Worm (Caenorhabditis elegans) whole organism, L3 larva: Measurements from ENCODE around the gene sec-31.
A peak's percentile ranks its signal among the peaks of the same experiment; 100 is the strongest.
"Not testable (repeated sequence)": the region's sequence is repeated elsewhere in the genome, so short reads cannot be mapped to it uniquely, and the experiment has no call there.

Source experiments
- R02D3.7 ChIP-seq: fragments of 150-350 bp; optimal IDR thresholded peaks from 2 replicates; lab custom pipeline; 2014; ENCODE audit warnings: missing biosample characterization, missing genetic modification characterization
- ZK546.5 ChIP-seq: sonication (generic microtip); optimal IDR thresholded peaks from 2 replicates; lab custom pipeline; 2017; ENCODE audit warnings: missing biosample characterization, missing genetic modification characterization
- ama-1 ChIP-seq: fragments of 150-350 bp; optimal IDR thresholded peaks from 2 replicates; lab custom pipeline; 2018
- ceh-16 ChIP-seq: sonication (generic microtip); optimal IDR thresholded peaks from 2 replicates; lab custom pipeline; 2017; ENCODE audit warnings: missing biosample characterization, missing genetic modification characterization
- ceh-82 ChIP-seq: fragments of 150-350 bp; optimal IDR thresholded peaks from 2 replicates; lab custom pipeline; 2014; ENCODE audit warnings: missing biosample characterization, missing genetic modification characterization
- daf-12 ChIP-seq: fragments of 150-350 bp; optimal IDR thresholded peaks from 2 replicates; lab custom pipeline; 2014; ENCODE audit warnings: missing biosample characterization, missing genetic modification reagents, missing genetic modification characterization
- egl-5 ChIP-seq: fragments of 150-350 bp; optimal IDR thresholded peaks from 2 replicates; lab custom pipeline; 2017; ENCODE audit warnings: missing biosample characterization, missing genetic modification reagents, missing genetic modification characterization, inconsistent platforms
- elt-2 ChIP-seq: sonication (generic microtip); optimal IDR thresholded peaks from 2 replicates; lab custom pipeline; 2016; ENCODE audit warnings: missing genetic modification reagents, mild to moderate bottlenecking, missing genetic modification characterization, missing compliant biosample characterization
- fkh-10 ChIP-seq: sonication (generic microtip); optimal IDR thresholded peaks from 2 replicates; lab custom pipeline; 2017; ENCODE audit warnings: missing biosample characterization, missing genetic modification reagents, missing genetic modification characterization
- fkh-2 ChIP-seq: fragments of 150-350 bp; optimal IDR thresholded peaks from 2 replicates; lab custom pipeline; 2014; ENCODE audit warnings: missing biosample characterization, missing genetic modification reagents, missing genetic modification characterization
- fos-1 ChIP-seq: fragments of 150-350 bp; optimal IDR thresholded peaks from 2 replicates; lab custom pipeline; 2014; ENCODE audit warnings: missing biosample characterization, missing genetic modification characterization
- hmg-11 ChIP-seq: sonication (generic microtip); optimal IDR thresholded peaks from 2 replicates; lab custom pipeline; 2016; ENCODE audit warnings: missing genetic modification characterization, missing compliant biosample characterization
- jun-1 ChIP-seq: fragments of 150-350 bp; optimal IDR thresholded peaks from 2 replicates; lab custom pipeline; 2014; ENCODE audit warnings: missing biosample characterization, missing genetic modification reagents, missing genetic modification characterization
- lin-39 ChIP-seq: fragments of 150-350 bp; optimal IDR thresholded peaks from 2 replicates; lab custom pipeline; 2018; ENCODE audit warnings: missing biosample characterization, missing genetic modification reagents, missing genetic modification characterization
- lsy-12 ChIP-seq: sonication (generic microtip); optimal IDR thresholded peaks from 2 replicates; lab custom pipeline; 2016; ENCODE audit warnings: mild to moderate bottlenecking, missing genetic modification characterization, missing compliant biosample characterization
- mdl-1 ChIP-seq: fragments of 150-350 bp; optimal IDR thresholded peaks from 2 replicates; lab custom pipeline; 2014; ENCODE audit warnings: missing biosample characterization, missing genetic modification characterization
- nhr-11 ChIP-seq: fragments of 150-350 bp; optimal IDR thresholded peaks from 2 replicates; lab custom pipeline; 2014; ENCODE audit warnings: missing biosample characterization, missing genetic modification characterization
- nhr-23 ChIP-seq: fragments of 150-350 bp; optimal IDR thresholded peaks from 2 replicates; lab custom pipeline; 2014; ENCODE audit warnings: missing biosample characterization, missing genetic modification reagents, missing genetic modification characterization
- nhr-237 ChIP-seq: fragments of 150-350 bp; optimal IDR thresholded peaks from 2 replicates; lab custom pipeline; 2014; ENCODE audit warnings: missing biosample characterization, missing genetic modification characterization
- nhr-25 ChIP-seq: sonication (generic microtip); optimal IDR thresholded peaks from 2 replicates; lab custom pipeline; 2017; ENCODE audit warnings: missing biosample characterization, missing genetic modification characterization
- nhr-28 ChIP-seq: fragments of 150-350 bp; optimal IDR thresholded peaks from 2 replicates; lab custom pipeline; 2014; ENCODE audit warnings: missing biosample characterization, missing genetic modification characterization
- nhr-43 ChIP-seq: sonication (generic microtip); optimal IDR thresholded peaks from 2 replicates; lab custom pipeline; 2016; ENCODE audit warnings: mild to moderate bottlenecking, missing genetic modification characterization, missing compliant biosample characterization; ENCODE audit not compliant: poor library complexity, severe bottlenecking
- nhr-76 ChIP-seq: fragments of 150-350 bp; sonication (generic microtip); optimal IDR thresholded peaks from 5 replicates; lab custom pipeline; 2014; ENCODE audit warnings: missing biosample characterization, missing genetic modification characterization
- pha-4 ChIP-seq: fragments of 150-350 bp; optimal IDR thresholded peaks from 2 replicates; lab custom pipeline; 2014; ENCODE audit warnings: missing biosample characterization, missing genetic modification reagents, missing genetic modification characterization
- pqm-1 ChIP-seq: fragments of 150-350 bp; optimal IDR thresholded peaks from 2 replicates; lab custom pipeline; 2017; ENCODE audit warnings: missing biosample characterization, missing genetic modification characterization, inconsistent platforms
- skn-1 ChIP-seq: fragments of 150-350 bp; optimal IDR thresholded peaks from 2 replicates; lab custom pipeline; 2014; ENCODE audit warnings: missing biosample characterization, missing genetic modification characterization
- snpc-4 ChIP-seq: fragments of 150-350 bp; optimal IDR thresholded peaks from 2 replicates; lab custom pipeline; 2014; ENCODE audit warnings: missing biosample characterization, missing genetic modification characterization
- tbx-2 ChIP-seq: sonication (generic microtip); optimal IDR thresholded peaks from 2 replicates; lab custom pipeline; 2016; ENCODE audit warnings: mild to moderate bottlenecking, missing genetic modification characterization, missing compliant biosample characterization
- unc-39 ChIP-seq: sonication (generic microtip); optimal IDR thresholded peaks from 4 replicates; lab custom pipeline; 2017; ENCODE audit warnings: missing biosample characterization, missing genetic modification characterization
- unc-62 ChIP-seq: fragments of 150-350 bp; sonication (generic microtip); optimal IDR thresholded peaks from 4 replicates; lab custom pipeline; 2014; ENCODE audit warnings: missing biosample characterization, missing genetic modification reagents, missing genetic modification characterization
- ztf-11 ChIP-seq: fragments of 150-350 bp; optimal IDR thresholded peaks from 2 replicates; lab custom pipeline; 2014; ENCODE audit warnings: missing biosample characterization, missing genetic modification characterization

sec-31 gene

DNA sequence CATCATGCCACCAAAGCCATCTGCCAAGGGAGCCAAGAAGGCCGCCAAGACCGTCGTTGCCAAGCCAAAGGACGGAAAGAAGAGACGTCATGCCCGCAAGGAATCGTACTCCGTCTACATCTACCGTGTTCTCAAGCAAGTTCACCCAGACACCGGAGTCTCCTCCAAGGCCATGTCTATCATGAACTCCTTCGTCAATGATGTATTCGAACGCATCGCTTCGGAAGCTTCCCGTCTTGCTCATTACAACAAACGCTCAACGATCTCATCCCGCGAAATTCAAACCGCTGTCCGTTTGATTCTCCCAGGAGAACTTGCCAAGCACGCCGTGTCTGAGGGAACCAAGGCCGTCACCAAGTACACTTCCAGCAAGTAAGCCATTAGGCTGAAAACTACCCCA is 46.9 kb downstream of the sec-31 start, which contains the start of gene his-48:
Gene his-48, plus strand, starts transcription at position 5 of the 400 bp plus-strand sequence.
- TF ChIP-seq fos-1; nhr-43 (tag; lab: Kevin White, UChicago); fkh-10 (GFP tag; lab: Kevin White, UChicago): not testable (repeated sequence)

ce11 chrIV:11323666-11324065 is 47.9 kb downstream of the sec-31 start:
- TF ChIP-seq egl-5 (tag; lab: Kevin White, UChicago) (no peak), hmg-11 (no peak), ama-1 (lab: Kevin White, UChicago) (no peak), nhr-237 (tag; lab: Kevin White, UChicago) (no peak), fkh-2 (tag; lab: Kevin White, UChicago) (no peak), lsy-12 (tag; lab: Kevin White, UChicago) (no peak), snpc-4 (tag; lab: Kevin White, UChicago) (no peak), lin-39 (tag; lab: Kevin White, UChicago) (no peak), nhr-25 (tag; lab: Kevin White, UChicago) (no peak)

- no peak for TF ChIP-seq pqm-1 (tag; lab: Kevin White, UChicago)
Measured at ce11 chrIV:11320500-11320899, 51.1 kb downstream of the sec-31 start, which contains the start of gene edg-1. Gene edg-1, plus strand, starts transcription at chrIV:11320800.

- TF ChIP-seq skn-1 (tag; lab: Kevin White, UChicago) (no peak), jun-1 (tag; lab: Kevin White, UChicago) (no peak), lsy-12 (tag; lab: Kevin White, UChicago) (no peak), nhr-28 (no peak), hmg-11 (no peak), lin-39 (tag; lab: Kevin White, UChicago) (no peak), nhr-43 (tag; lab: Kevin White, UChicago) (no peak), tbx-2 (no peak), pqm-1 (tag; lab: Kevin White, UChicago) (no peak), nhr-76 (tag; lab: Kevin White, UChicago) (no peak)
Measured at ce11 chrIV:11319884-11320362, 51.7 kb downstream of the sec-31 start, which contains the start of gene B0035.18. Gene B0035.18, plus strand, starts transcription at chrIV:11320312.

DNA sequence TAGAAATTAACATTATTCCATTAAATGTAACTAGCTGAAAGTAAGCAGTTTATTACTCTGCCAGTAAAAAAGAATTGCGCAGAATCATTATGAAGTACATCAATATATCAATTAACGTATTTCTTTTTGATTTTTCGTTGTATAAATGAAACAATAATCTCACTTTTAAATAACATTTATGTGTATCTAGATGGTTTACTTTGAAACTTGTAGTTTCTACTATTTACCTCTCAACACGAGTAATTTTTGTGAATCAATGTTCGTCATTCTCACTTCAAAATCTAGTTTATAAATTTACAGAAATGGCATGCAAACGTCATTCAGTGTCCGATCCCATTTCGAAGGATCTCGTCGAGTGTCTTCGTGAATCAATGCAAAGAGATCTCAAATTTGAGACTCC is 54.5 kb downstream of the sec-31 start, which contains the start of gene gspd-1:
Gene gspd-1, plus strand, starts transcription at position 301 of the 400 bp plus-strand sequence.
- TF ChIP-seq ZK546.5 (tag; lab: Kevin White, UChicago), result no peak
- TF ChIP-seq ceh-82 (tag; lab: Kevin White, UChicago), result no peak
- TF ChIP-seq lsy-12 (tag; lab: Kevin White, UChicago), result no peak
- TF ChIP-seq unc-39 (tag; lab: Kevin White, UChicago), result no peak
- TF ChIP-seq daf-12 (tag; lab: Kevin White, UChicago), result no peak
- no peak for TF ChIP-seq nhr-11
- TF ChIP-seq unc-62 (GFP tag; lab: Kevin White, UChicago), result no peak
- TF ChIP-seq ceh-16 (tag; lab: Kevin White, UChicago), result no peak
- TF ChIP-seq R02D3.7, result no peak
- TF ChIP-seq nhr-28, result no peak
- no peak for TF ChIP-seq nhr-23 (tag; lab: Kevin White, UChicago)
- TF ChIP-seq egl-5 (tag; lab: Kevin White, UChicago), result no peak
- TF ChIP-seq elt-2 (tag; lab: Kevin White, UChicago), result no peak
- no peak for TF ChIP-seq mdl-1 (tag; lab: Kevin White, UChicago)

DNA sequence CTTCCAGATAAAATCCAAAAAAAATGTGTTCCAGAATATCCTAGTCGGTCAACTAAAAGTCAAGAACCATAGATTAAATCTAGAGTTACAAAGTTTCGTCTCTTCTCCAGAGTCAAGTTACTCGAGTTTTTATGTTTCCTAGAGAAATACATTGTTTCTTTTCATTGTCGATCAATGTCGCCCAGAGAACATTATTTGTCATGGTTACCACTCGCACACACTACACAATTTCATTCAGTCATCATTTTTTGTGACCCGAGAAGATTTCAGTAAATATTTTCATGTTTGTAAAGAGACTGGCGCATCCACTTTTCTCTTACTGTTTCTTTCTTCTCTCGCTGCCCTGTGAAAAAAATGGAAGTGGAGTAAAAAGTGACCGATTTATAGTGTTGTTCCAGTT is 55.0 kb downstream of the sec-31 start:
- TF ChIP-seq pha-4 (tag; lab: Kevin White, UChicago) (peak; percentile 57), nhr-43 (tag; lab: Kevin White, UChicago) (no peak)
- TF ChIP-seq, all 47 proteins: peak for 1

DNA sequence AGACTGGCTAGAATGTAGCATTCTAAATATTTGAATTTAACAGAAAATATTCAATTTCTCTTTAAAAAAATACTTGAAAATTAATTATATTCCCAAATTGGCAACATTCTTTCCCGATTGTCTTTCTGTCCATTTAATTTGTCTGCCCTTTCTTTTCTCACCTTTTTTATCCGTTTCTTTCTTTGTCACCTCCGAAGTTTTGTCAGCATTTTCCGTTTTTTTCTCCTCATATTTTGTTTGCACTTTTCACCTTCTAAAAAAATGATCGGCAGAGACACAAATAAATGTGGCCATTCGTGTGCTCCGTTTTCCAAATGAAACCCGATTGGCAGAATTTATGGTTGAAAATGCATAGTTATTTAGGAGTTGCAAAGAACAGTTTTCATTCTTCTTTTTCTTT is 55.5 kb downstream of the sec-31 start:
- TF ChIP-seq fkh-2 (tag; lab: Kevin White, UChicago) (no peak), nhr-28 (no peak), ztf-11 (tag; lab: Kevin White, UChicago) (no peak), skn-1 (tag; lab: Kevin White, UChicago) (peak; percentile 81)
